Worm (Caenorhabditis elegans) whole organism, L1 larva: ENCODE results near the gene fkb-3.

ENCODE experiments used
- C04F5.9 ChIP-seq: sonication (generic microtip); optimal IDR thresholded peaks from 2 replicates; lab custom pipeline; 2016; ENCODE audit warnings: missing genetic modification characterization, missing compliant biosample characterization
- Y116A8C.19 ChIP-seq: sonication (generic microtip); optimal IDR thresholded peaks from 2 replicates; lab custom pipeline; 2016; ENCODE audit warnings: missing compliant biosample characterization, missing genetic modification characterization, borderline replicate concordance
- aha-1 ChIP-seq: fragments of 150-350 bp; optimal IDR thresholded peaks from 2 replicates; lab custom pipeline; 2014; ENCODE audit warnings: missing biosample characterization, missing genetic modification characterization
- alr-1 ChIP-seq: fragments of 200-800 bp; sonication (Bioruptor generic); optimal IDR thresholded peaks from 2 replicates; lab custom pipeline; 2018; ENCODE audit warnings: borderline replicate concordance, mild to moderate bottlenecking, missing genetic modification characterization, missing compliant biosample characterization
- ama-1 ChIP-seq: fragments of 150-350 bp; optimal IDR thresholded peaks from 2 replicates; lab custom pipeline; 2014
- blmp-1 ChIP-seq: fragments of 150-350 bp; optimal IDR thresholded peaks from 2 replicates; lab custom pipeline; 2014; ENCODE audit warnings: missing biosample characterization, missing genetic modification characterization
- ceh-8 ChIP-seq: fragments of 200-800 bp; sonication (Bioruptor generic); optimal IDR thresholded peaks from 2 replicates; lab custom pipeline; 2018; ENCODE audit warnings: mild to moderate bottlenecking, missing genetic modification characterization, moderate library complexity, missing compliant biosample characterization
- ceh-88 ChIP-seq: fragments of 200-800 bp; sonication (Bioruptor generic); IDR thresholded peaks from 2 replicates; pipeline ENCODE4 v1.3.6; 2022; ENCODE audit warnings: missing genetic modification characterization, missing compliant biosample characterization
- ceh-90 ChIP-seq: sonication (generic microtip); optimal IDR thresholded peaks from 2 replicates; lab custom pipeline; 2016; ENCODE audit warnings: missing genetic modification characterization, missing compliant biosample characterization
- efl-1 ChIP-seq, 4 experiments: fragments of 150-350 bp; optimal IDR thresholded peaks in 3 of 4; peaks in 1 of 4; 1 replicate in 1 of 4; 2 replicates in 3 of 4; lab custom pipeline; 2014; ENCODE audit warnings: missing biosample characterization in 2 of 4, missing genetic modification characterization in 2 of 4, missing genetic modification reagents in 2 of 4
- efl-3 ChIP-seq: fragments of 200-800 bp; sonication (Bioruptor generic); optimal IDR thresholded peaks from 2 replicates; lab custom pipeline; 2018; ENCODE audit warnings: mild to moderate bottlenecking, missing genetic modification characterization, missing compliant biosample characterization
- elt-2 ChIP-seq: sonication (generic microtip); optimal IDR thresholded peaks from 2 replicates; lab custom pipeline; 2016; ENCODE audit warnings: missing genetic modification characterization, mild to moderate bottlenecking, inconsistent platforms, missing compliant biosample characterization, missing genetic modification reagents
- elt-3 ChIP-seq, 6 experiments: fragments of 150-350 bp in 1 of 6; sonication (generic microtip); optimal IDR thresholded peaks; 2 replicates each; lab custom pipeline; 2017 to 2018; ENCODE audit warnings: missing biosample characterization in 6 of 6, missing genetic modification characterization in 6 of 6, inconsistent platforms in 1 of 6
- ets-5 ChIP-seq: fragments of 200-800 bp; sonication (Bioruptor generic); IDR thresholded peaks from 2 replicates; pipeline ENCODE4 v1.3.6; 2022; ENCODE audit warnings: missing genetic modification characterization, missing compliant biosample characterization
- fkh-8 ChIP-seq: sonication (generic microtip); optimal IDR thresholded peaks from 2 replicates; lab custom pipeline; 2016; ENCODE audit warnings: mild to moderate bottlenecking, missing genetic modification characterization, missing compliant biosample characterization
- fos-1 ChIP-seq: fragments of 150-350 bp; optimal IDR thresholded peaks from 2 replicates; lab custom pipeline; 2014; ENCODE audit warnings: missing biosample characterization, missing genetic modification characterization
- grh-1 ChIP-seq: fragments of 200-800 bp; sonication (Bioruptor generic); IDR thresholded peaks from 2 replicates; pipeline ENCODE4 v1.3.6; 2022; ENCODE audit warnings: missing genetic modification reagents, missing genetic modification characterization, missing compliant biosample characterization
- hlh-17 ChIP-seq: fragments of 200-800 bp; sonication (Bioruptor generic); optimal IDR thresholded peaks from 2 replicates; lab custom pipeline; 2018; ENCODE audit warnings: missing genetic modification characterization, mild to moderate bottlenecking, missing compliant biosample characterization, moderate library complexity, borderline replicate concordance
- hlh-4 ChIP-seq: sonication (generic microtip); optimal IDR thresholded peaks from 2 replicates; lab custom pipeline; 2016; ENCODE audit warnings: mild to moderate bottlenecking, missing genetic modification characterization, missing compliant biosample characterization
- hpl-2 ChIP-seq: fragments of 150-350 bp; optimal IDR thresholded peaks from 2 replicates; lab custom pipeline; 2014; ENCODE audit warnings: missing biosample characterization, missing genetic modification reagents, missing genetic modification characterization
- irx-1 ChIP-seq: sonication (generic microtip); optimal IDR thresholded peaks from 2 replicates; lab custom pipeline; 2016; ENCODE audit warnings: missing genetic modification characterization, missing compliant biosample characterization
- isw-1 ChIP-seq: fragments of 200-800 bp; sonication (Bioruptor generic); IDR thresholded peaks from 2 replicates; pipeline ENCODE4 v1.3.6; 2022; ENCODE audit warnings: missing genetic modification characterization, missing compliant biosample characterization
- lin-13 ChIP-seq: fragments of 150-350 bp; optimal IDR thresholded peaks from 2 replicates; lab custom pipeline; 2014; ENCODE audit warnings: missing biosample characterization, missing genetic modification reagents, missing genetic modification characterization
- lin-14 ChIP-seq: fragments of 200-800 bp; sonication (Bioruptor generic); optimal IDR thresholded peaks from 2 replicates; lab custom pipeline; 2018; ENCODE audit warnings: mild to moderate bottlenecking, missing genetic modification characterization, moderate library complexity, missing compliant biosample characterization
- lin-15B ChIP-seq: fragments of 150-350 bp; sonication (generic microtip); optimal IDR thresholded peaks from 3 replicates; lab custom pipeline; 2014; ENCODE audit warnings: missing biosample characterization, missing genetic modification characterization
- lin-39 ChIP-seq: fragments of 150-350 bp; optimal IDR thresholded peaks from 2 replicates; lab custom pipeline; 2014; ENCODE audit warnings: missing biosample characterization, missing genetic modification reagents, missing genetic modification characterization
- lir-3 ChIP-seq: sonication (generic microtip); optimal IDR thresholded peaks from 2 replicates; lab custom pipeline; 2016; ENCODE audit warnings: mild to moderate bottlenecking, missing genetic modification characterization, moderate library complexity, missing compliant biosample characterization; ENCODE audit not compliant: poor library complexity
- mab-9 ChIP-seq: fragments of 200-800 bp; sonication (Bioruptor generic); IDR thresholded peaks from 2 replicates; pipeline ENCODE4 v1.3.6; 2022; ENCODE audit warnings: missing genetic modification reagents, missing genetic modification characterization, missing compliant biosample characterization
- mef-2 ChIP-seq: fragments of 150-350 bp; optimal IDR thresholded peaks from 2 replicates; lab custom pipeline; 2014; ENCODE audit warnings: missing biosample characterization, missing genetic modification characterization
- mep-1 ChIP-seq: fragments of 150-350 bp; optimal IDR thresholded peaks from 2 replicates; lab custom pipeline; 2014; ENCODE audit warnings: missing biosample characterization, missing genetic modification characterization
- nhr-12 ChIP-seq: sonication (generic microtip); optimal IDR thresholded peaks from 2 replicates; lab custom pipeline; 2017; ENCODE audit warnings: missing biosample characterization, missing genetic modification characterization
- nhr-19 ChIP-seq: fragments of 200-800 bp; sonication (Bioruptor generic); conservative IDR thresholded peaks from 2 replicates; pipeline ENCODE4 v1.3.6; 2022; ENCODE audit warnings: missing genetic modification characterization, missing compliant biosample characterization
- nhr-20 ChIP-seq: sonication (generic microtip); optimal IDR thresholded peaks from 2 replicates; lab custom pipeline; 2016; ENCODE audit warnings: mild to moderate bottlenecking, missing genetic modification characterization, missing compliant biosample characterization
- nhr-237 ChIP-seq: fragments of 150-350 bp; optimal IDR thresholded peaks from 2 replicates; lab custom pipeline; 2014; ENCODE audit warnings: missing biosample characterization, missing genetic modification characterization
- nhr-47 ChIP-seq: sonication (generic microtip); optimal IDR thresholded peaks from 2 replicates; lab custom pipeline; 2016; ENCODE audit warnings: mild to moderate bottlenecking, missing genetic modification characterization, moderate library complexity, missing compliant biosample characterization
- nhr-76 ChIP-seq: sonication (generic microtip); optimal IDR thresholded peaks from 2 replicates; lab custom pipeline; 2017; ENCODE audit warnings: missing biosample characterization, missing genetic modification characterization
- nhr-77 ChIP-seq: fragments of 150-350 bp; optimal IDR thresholded peaks from 2 replicates; lab custom pipeline; 2014; ENCODE audit warnings: missing biosample characterization, missing genetic modification characterization
- nhr-84 ChIP-seq: sonication (generic microtip); optimal IDR thresholded peaks from 2 replicates; lab custom pipeline; 2017; ENCODE audit warnings: missing biosample characterization, missing genetic modification characterization
- pag-3 ChIP-seq: sonication (generic microtip); optimal IDR thresholded peaks from 2 replicates; lab custom pipeline; 2017; ENCODE audit warnings: missing genetic modification characterization, mild to moderate bottlenecking, missing compliant biosample characterization, antibody characterized with exemption, borderline replicate concordance; ENCODE audit not compliant: insufficient read depth
- pax-3 ChIP-seq: fragments of 200-800 bp; sonication (Bioruptor generic); optimal IDR thresholded peaks from 2 replicates; lab custom pipeline; 2018; ENCODE audit warnings: mild to moderate bottlenecking, missing genetic modification characterization, moderate library complexity, missing compliant biosample characterization
- rnt-1 ChIP-seq: sonication (generic microtip); optimal IDR thresholded peaks from 2 replicates; lab custom pipeline; 2016; ENCODE audit warnings: mild to moderate bottlenecking, missing genetic modification characterization, moderate library complexity, missing compliant biosample characterization
- skn-1 ChIP-seq: fragments of 150-350 bp; optimal IDR thresholded peaks from 2 replicates; lab custom pipeline; 2014; ENCODE audit warnings: missing biosample characterization, missing genetic modification characterization
- snpc-4 ChIP-seq: fragments of 150-350 bp; optimal IDR thresholded peaks from 2 replicates; lab custom pipeline; 2014; ENCODE audit warnings: missing biosample characterization, missing genetic modification characterization
- sptf-1 ChIP-seq: fragments of 150-350 bp; optimal IDR thresholded peaks from 2 replicates; lab custom pipeline; 2014; ENCODE audit warnings: missing biosample characterization, missing genetic modification characterization
- swsn-7 ChIP-seq: sonication (generic microtip); optimal IDR thresholded peaks from 2 replicates; lab custom pipeline; 2016; ENCODE audit warnings: missing genetic modification characterization, missing compliant biosample characterization
- unc-62 ChIP-seq: fragments of 150-350 bp; optimal IDR thresholded peaks from 2 replicates; lab custom pipeline; 2014; ENCODE audit warnings: missing biosample characterization, missing genetic modification reagents, missing genetic modification characterization
- unc-86 ChIP-seq: sonication (generic microtip); optimal IDR thresholded peaks from 2 replicates; lab custom pipeline; 2016; ENCODE audit warnings: missing genetic modification characterization, missing compliant biosample characterization
- unc-98 ChIP-seq: fragments of 200-800 bp; sonication (Bioruptor generic); IDR thresholded peaks from 2 replicates; pipeline ENCODE4 v1.3.6; 2022; ENCODE audit warnings: missing genetic modification characterization, missing compliant biosample characterization
- vab-15 ChIP-seq: sonication (generic microtip); optimal IDR thresholded peaks from 2 replicates; lab custom pipeline; 2017; ENCODE audit warnings: missing genotype, mild to moderate bottlenecking, missing genetic modification characterization, missing compliant biosample characterization
- xbp-1 ChIP-seq: sonication (generic microtip); optimal IDR thresholded peaks from 2 replicates; lab custom pipeline; 2016; ENCODE audit warnings: missing genetic modification characterization, missing compliant biosample characterization
- zip-4 ChIP-seq: fragments of 200-800 bp; sonication (Bioruptor generic); optimal IDR thresholded peaks from 2 replicates; lab custom pipeline; 2018; ENCODE audit warnings: mild to moderate bottlenecking, missing genetic modification characterization, moderate library complexity, missing compliant biosample characterization
- ztf-4 ChIP-seq: fragments of 150-350 bp; optimal IDR thresholded peaks from 2 replicates; lab custom pipeline; 2014; ENCODE audit warnings: missing biosample characterization, missing genetic modification characterization

Gene fkb-3

ce11 chrV:7237133-7237532, 12.1 kb downstream of the fkb-3 start, which contains the start of gene hyls-1 (continued):
- TF ChIP-seq rnt-1 (tag; lab: Kevin White, UChicago) = peak; percentile 90
- TF ChIP-seq unc-86 (tag; lab: Kevin White, UChicago) = peak; percentile 81
- no peak for TF ChIP-seq pax-3 (tag; lab: Kevin White, UChicago)
- peak; percentile 2 for TF ChIP-seq vab-15 (tag; lab: Kevin White, UChicago)
- TF ChIP-seq zip-4 (GFP tag; lab: Kevin White, UChicago) = no peak
- peak; percentile 52 for TF ChIP-seq fos-1 (tag; lab: Kevin White, UChicago)
- TF ChIP-seq elt-2 (tag; lab: Kevin White, UChicago) = peak; percentile 15
- no peak for TF ChIP-seq unc-98 (GFP tag; lab: Robert Waterston, UW)
- peak; percentile 63 for TF ChIP-seq snpc-4 (tag; lab: Kevin White, UChicago)
- TF ChIP-seq swsn-7 (tag; lab: Kevin White, UChicago) = peak; percentile 85
- TF ChIP-seq ama-1 (lab: Kevin White, UChicago) = no peak
- peak; percentile 88 for TF ChIP-seq isw-1 (GFP tag; lab: Robert Waterston, UW)
- TF ChIP-seq skn-1 = peak; percentile 95
- TF ChIP-seq nhr-12 (tag; lab: Kevin White, UChicago) = no peak
- TF ChIP-seq lir-3 (tag; lab: Kevin White, UChicago) = peak; percentile 74
- no peak for TF ChIP-seq unc-62
- TF ChIP-seq alr-1 = no peak
- peak; percentile 74; the same call in 1 of the 2 replicates for TF ChIP-seq ceh-88 (GFP tag; lab: Robert Waterston, UW)
- TF ChIP-seq mef-2 (tag; lab: Kevin White, UChicago) = no peak
- peak; percentile 73 for TF ChIP-seq blmp-1 (tag; lab: Kevin White, UChicago)
- TF ChIP-seq ets-5 (GFP tag; lab: Robert Waterston, UW) = no peak
- TF ChIP-seq hlh-17 (GFP tag; lab: Kevin White, UChicago) = no peak
- TF ChIP-seq nhr-19 (GFP tag; lab: Robert Waterston, UW) = peak; percentile 91
- TF ChIP-seq xbp-1 (tag; lab: Kevin White, UChicago) = peak; percentile 88
- no peak for TF ChIP-seq sptf-1
- peak; percentile 86 for TF ChIP-seq irx-1 (tag; lab: Kevin White, UChicago)
- TF ChIP-seq ceh-8 (GFP tag; lab: Kevin White, UChicago) = peak; percentile 44
- peak; percentile 68 for TF ChIP-seq fkh-8 (tag; lab: Kevin White, UChicago)
- peak; percentile 59 for TF ChIP-seq nhr-77 (tag; lab: Kevin White, UChicago)
- TF ChIP-seq lin-15B (tag; lab: Kevin White, UChicago) = peak; percentile 89
- TF ChIP-seq nhr-237 (tag; lab: Kevin White, UChicago) = peak; percentile 51
- peak; percentile 38 for TF ChIP-seq ztf-4
- no peak for TF ChIP-seq pag-3 (tag; lab: Kevin White, UChicago)
- no peak for TF ChIP-seq efl-3 (GFP tag; lab: Kevin White, UChicago)
- TF ChIP-seq aha-1 (tag; lab: Kevin White, UChicago) = no peak
- peak; percentile 74 for TF ChIP-seq lin-39 (tag; lab: Kevin White, UChicago)
- TF ChIP-seq mep-1 = peak; percentile 80
- peak in 2 of 6 experiments; percentile 65 to 85 for TF ChIP-seq elt-3 (tag; optimal IDR thresholded peaks at IDR 0.05; lab: Kevin White, UChicago)
- TF ChIP-seq Y116A8C.19 (tag; lab: Kevin White, UChicago) = no peak
- TF ChIP-seq C04F5.9 (tag; lab: Kevin White, UChicago) = peak; percentile 48
- TF ChIP-seq hpl-2 (GFP tag; lab: Kevin White, UChicago) = peak; percentile 75
- TF ChIP-seq nhr-47 = peak; percentile 92
- no peak for TF ChIP-seq ceh-90 (tag; lab: Kevin White, UChicago)
- peak; percentile 91 for TF ChIP-seq nhr-20
- peak; percentile 77 for TF ChIP-seq grh-1 (GFP tag; lab: Robert Waterston, UW)
- no peak for TF ChIP-seq nhr-76
- no peak for TF ChIP-seq nhr-84 (tag; lab: Kevin White, UChicago)
- peak; percentile 82 for TF ChIP-seq lin-13
- no peak for TF ChIP-seq mab-9 (GFP tag; lab: Robert Waterston, UW)
- TF ChIP-seq lin-14 (GFP tag; lab: Kevin White, UChicago) = peak; percentile 81
- peak; percentile 96 to 98 for TF ChIP-seq efl-1 (optimal IDR thresholded peaks at IDR 0.05; lab: Kevin White, UChicago)
- TF ChIP-seq efl-1 (GFP tag; optimal IDR thresholded peaks at IDR 0.05 in 1 of 2; lab: Kevin White, UChicago) = peak; percentile 96 to 100
- TF ChIP-seq hlh-4 (tag; lab: Kevin White, UChicago) = no peak
